Fruit fly (Drosophila melanogaster): ENCODE measurements around the gene AANATL2.

The AANATL2 gene

dm6 chr2L:6210818-6211217 is 44.8 kb upstream of the AANATL2 start (continued):
- TF ChIP-seq CG14441 (GFP tag; IDR thresholded peaks at IDR 0.05): no peak
- peak; percentile 11 for TF ChIP-seq nmo (GFP tag; optimal IDR thresholded peaks at IDR 0.05)
- no peak for TF ChIP-seq B-H1 (GFP tag; IDR thresholded peaks at IDR 0.05)
- no peak for TF ChIP-seq Mrtf (GFP tag; IDR thresholded peaks at IDR 0.05)
- TF ChIP-seq tna (GFP tag; IDR thresholded peaks at IDR 0.05; ENCODE audit: partially characterized antibody): no peak
- no peak for TF ChIP-seq dati (GFP tag; IDR thresholded peaks at IDR 0.05)
- TF ChIP-seq CG7987 (GFP tag; optimal IDR thresholded peaks at IDR 0.05): no peak
- TF ChIP-seq CG18262 (tag; optimal IDR thresholded peaks at IDR 0.05): peak; percentile 57
- no peak for TF ChIP-seq Hey (tag; optimal IDR thresholded peaks at IDR 0.05)
- no peak for TF ChIP-seq chm (GFP tag; IDR thresholded peaks at IDR 0.05)
- TF ChIP-seq Fer3 (tag; optimal IDR thresholded peaks at IDR 0.05): no peak
- no peak for TF ChIP-seq HmgZ (tag; optimal IDR thresholded peaks at IDR 0.05)
- peak; percentile 23 for TF ChIP-seq CG15696 (tag; optimal IDR thresholded peaks at IDR 0.05)
- TF ChIP-seq dmrt11E (tag; optimal IDR thresholded peaks at IDR 0.05): peak; percentile 70
- peak; percentile 38 for TF ChIP-seq phol (tag; optimal IDR thresholded peaks at IDR 0.05)
- no peak for TF ChIP-seq stc (GFP tag; IDR thresholded peaks at IDR 0.05)
- TF ChIP-seq row (GFP tag; IDR thresholded peaks at IDR 0.05): 0 out of 3 replicates have a peak, but pooled peaks have one; percentile 18
- TF ChIP-seq ash1 (GFP tag; optimal IDR thresholded peaks at IDR 0.05): no peak
- no peak for TF ChIP-seq CG17385 (GFP tag; optimal IDR thresholded peaks at IDR 0.05)
- TF ChIP-seq CG7271 (tag; optimal IDR thresholded peaks at IDR 0.05): no peak
- no peak for TF ChIP-seq ssp (GFP tag; IDR thresholded peaks at IDR 0.05)
- no peak for TF ChIP-seq Ets65A (GFP tag)
- TF ChIP-seq CG6175 (GFP tag; IDR thresholded peaks at IDR 0.05): no peak
- TF ChIP-seq fd3F (GFP tag; optimal IDR thresholded peaks at IDR 0.05): no peak
- TF ChIP-seq wor (GFP tag; IDR thresholded peaks at IDR 0.05): no peak
- no peak for TF ChIP-seq gfzf (GFP tag; optimal IDR thresholded peaks at IDR 0.05)
- no peak for TF ChIP-seq so (GFP tag; IDR thresholded peaks at IDR 0.05)
- TF ChIP-seq lbe (GFP tag; optimal IDR thresholded peaks at IDR 0.05): no peak
- TF ChIP-seq CG8290 (GFP tag; optimal IDR thresholded peaks at IDR 0.05): no peak
- TF ChIP-seq CG8290 (tag; optimal IDR thresholded peaks at IDR 0.05): no peak
- TF ChIP-seq Myb (GFP tag; optimal IDR thresholded peaks at IDR 0.05): no peak
- TF ChIP-seq cato (GFP tag; optimal IDR thresholded peaks at IDR 0.05; ENCODE audit: borderline replicate concordance): no peak
- no peak for TF ChIP-seq Lim3 (GFP tag; IDR thresholded peaks at IDR 0.05)
- no peak for TF ChIP-seq Sry-β (GFP tag; optimal IDR thresholded peaks at IDR 0.05)
- TF ChIP-seq CG14965 (GFP tag; optimal IDR thresholded peaks at IDR 0.05; ENCODE audit: borderline replicate concordance): no peak
- TF ChIP-seq CG13624 (GFP tag; optimal IDR thresholded peaks at IDR 0.05): no peak
- no peak for TF ChIP-seq prd (optimal IDR thresholded peaks at IDR 0.05)
- no peak; the same call in 2 of the 3 replicates for TF ChIP-seq prd (GFP tag; IDR thresholded peaks at IDR 0.05)
- no peak for TF ChIP-seq CG14667 (GFP tag; IDR thresholded peaks at IDR 0.05)
- no peak for TF ChIP-seq zfh1 (GFP tag; IDR thresholded peaks at IDR 0.05)
- TF ChIP-seq az2 (GFP tag; optimal IDR thresholded peaks at IDR 0.05): peak; percentile 4
- TF ChIP-seq kah (GFP tag; optimal IDR thresholded peaks at IDR 0.05): no peak
- no peak for TF ChIP-seq YL-1 (GFP tag; optimal IDR thresholded peaks at IDR 0.05)
- TF ChIP-seq CG6765 (GFP tag; optimal IDR thresholded peaks at IDR 0.05): no peak
- TF ChIP-seq NfI (GFP tag; optimal IDR thresholded peaks at IDR 0.05): no peak
- no peak for TF ChIP-seq CG6689 (GFP tag; IDR thresholded peaks at IDR 0.05)
- no peak for TF ChIP-seq danr (GFP tag; IDR thresholded peaks at IDR 0.05)
- TF ChIP-seq CG4730 (GFP tag; IDR thresholded peaks at IDR 0.05): no peak
- TF ChIP-seq bsh (GFP tag; optimal IDR thresholded peaks at IDR 0.05): peak in 1 of 2 experiments; percentile 8
- TF ChIP-seq MTF-1 (GFP tag; optimal IDR thresholded peaks at IDR 0.05; ENCODE audit: borderline replicate concordance): no peak
- no peak for TF ChIP-seq CG9932 (GFP tag; IDR thresholded peaks at IDR 0.05)
- no peak for TF ChIP-seq Stat92E (GFP tag; optimal IDR thresholded peaks at IDR 0.05)

All from whole organism, embryonic.